Worm (Caenorhabditis elegans) whole organism, late embryonic: ENCODE data around the gene Y62E10A.3.

Experiments
- ceh-24 ChIP-seq: sonication (generic microtip); optimal IDR thresholded peaks from 2 replicates; lab custom pipeline; 2016; ENCODE audit warnings: mild to moderate bottlenecking, missing genetic modification characterization, missing compliant biosample characterization
- ceh-9 ChIP-seq: sonication (generic microtip); optimal IDR thresholded peaks from 2 replicates; lab custom pipeline; 2016; ENCODE audit warnings: mild to moderate bottlenecking, missing genetic modification characterization, inconsistent platforms, missing compliant biosample characterization
- ets-4 ChIP-seq: sonication (generic microtip); optimal IDR thresholded peaks from 2 replicates; lab custom pipeline; 2016; ENCODE audit warnings: missing genetic modification characterization, missing compliant biosample characterization
- fax-1 ChIP-seq: sonication (generic microtip); optimal IDR thresholded peaks from 2 replicates; lab custom pipeline; 2016; ENCODE audit warnings: missing genotype, missing genetic modification characterization, missing compliant biosample characterization
- lim-6 ChIP-seq: sonication (generic microtip); optimal IDR thresholded peaks from 2 replicates; lab custom pipeline; 2016; ENCODE audit warnings: missing genetic modification characterization, missing compliant biosample characterization
- nfya-1 ChIP-seq: sonication (generic microtip); optimal IDR thresholded peaks from 2 replicates; lab custom pipeline; 2017; ENCODE audit warnings: missing genetic modification characterization, mild to moderate bottlenecking, missing compliant biosample characterization, antibody characterized with exemption, moderate library complexity
- pag-3 ChIP-seq: sonication (generic microtip); optimal IDR thresholded peaks from 2 replicates; lab custom pipeline; 2016; ENCODE audit warnings: missing compliant biosample characterization, missing genetic modification characterization, borderline replicate concordance
- pha-2 ChIP-seq: sonication (generic microtip); optimal IDR thresholded peaks from 2 replicates; lab custom pipeline; 2017; ENCODE audit warnings: mild to moderate bottlenecking, missing genetic modification characterization, missing compliant biosample characterization
- unc-3 ChIP-seq, 2 experiments: fragments of 200-800 bp in 1 of 2; sonication (Bioruptor generic) in 1 of 2; sonication (generic microtip) in 1 of 2; conservative IDR thresholded peaks in 1 of 2; optimal IDR thresholded peaks in 1 of 2; 2 replicates each; pipeline versions ENCODE4 v1.3.6 to Lab custom; 2016 to 2022; ENCODE audit warnings: missing compliant biosample characterization in 2 of 2, missing genetic modification characterization in 2 of 2, missing genetic modification reagents in 1 of 2

DNA sequence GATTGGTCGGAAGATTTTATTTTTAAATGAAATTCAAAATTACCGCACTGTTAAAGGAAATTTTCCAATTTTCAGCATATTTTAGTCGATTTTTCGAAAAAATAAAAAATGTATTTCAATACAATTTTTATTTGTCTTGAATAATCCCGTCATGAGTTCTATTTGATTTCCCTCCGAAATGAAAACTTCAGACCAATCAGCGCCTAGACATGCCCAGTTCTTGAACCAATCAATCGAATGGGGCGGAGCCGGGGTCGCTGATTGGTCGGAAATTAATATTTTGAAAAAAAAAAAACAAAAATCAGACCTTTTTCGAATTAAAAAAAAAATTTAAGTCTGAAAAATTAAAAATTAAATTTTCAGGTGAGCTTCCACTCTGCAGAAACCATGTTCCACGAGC is 50.4 kb downstream of the Y62E10A.3 start:
- TF ChIP-seq ceh-24 (tag; lab: Kevin White, UChicago) = no peak
- no peak for TF ChIP-seq pag-3 (tag; lab: Kevin White, UChicago)
- no peak for TF ChIP-seq lim-6 (tag; lab: Kevin White, UChicago)
- no peak for TF ChIP-seq pha-2
- TF ChIP-seq fax-1 (tag; lab: Kevin White, UChicago) = no peak
- no peak for TF ChIP-seq unc-3 (GFP tag; conservative IDR thresholded peaks at IDR 0.05; lab: Robert Waterston, UW)
- no peak for TF ChIP-seq unc-3 (tag; optimal IDR thresholded peaks at IDR 0.05; lab: Kevin White, UChicago)
- TF ChIP-seq ets-4 (tag; lab: Kevin White, UChicago) = no peak
- no peak for TF ChIP-seq ceh-9 (tag; lab: Kevin White, UChicago)
- peak; percentile 64 for TF ChIP-seq nfya-1 (tag; lab: Kevin White, UChicago)
